Fruit fly (Drosophila melanogaster) whole organism, embryonic: Measurements from ENCODE around the gene CG7377.

Source experiments
- Abd-B ChIP-seq: fragments of 200-800 bp; sonication (Bioruptor generic); optimal IDR thresholded peaks from 2 replicates; lab custom pipeline; 2018; ENCODE audit warnings: missing biosample characterization, mild to moderate bottlenecking, missing genetic modification characterization, moderate library complexity
- Atf6 ChIP-seq: fragments of 200-800 bp; sonication (Bioruptor generic); IDR thresholded peaks from 2 replicates; pipeline ENCODE4 v1.3.6; 2022; ENCODE audit warnings: missing biosample characterization, missing genetic modification characterization
- Bteb2 ChIP-seq: fragments of 200-800 bp; sonication (Bioruptor generic); optimal IDR thresholded peaks from 2 replicates; lab custom pipeline; 2016; ENCODE audit warnings: missing biosample characterization, missing genetic modification characterization
- CG10209 ChIP-seq: fragments of 200-800 bp; sonication (Bioruptor generic); optimal IDR thresholded peaks from 3 replicates; lab custom pipeline; 2017; ENCODE audit warnings: missing biosample characterization, mild to moderate bottlenecking, missing genetic modification characterization, missing genetic modification reagents
- CG11504 ChIP-seq: fragments of 200-800 bp; sonication (Bioruptor generic); optimal IDR thresholded peaks from 3 replicates; lab custom pipeline; 2019; ENCODE audit warnings: missing biosample characterization, mild to moderate bottlenecking, missing genetic modification characterization, moderate library complexity
- CG11696 ChIP-seq: fragments of 200-800 bp; sonication (Bioruptor generic); IDR thresholded peaks from 2 replicates; pipeline ENCODE4 v1.3.6; 2022; ENCODE audit warnings: missing biosample characterization, missing genetic modification characterization
- CG12155 ChIP-seq: fragments of 200-800 bp; sonication (Bioruptor generic); optimal IDR thresholded peaks from 3 replicates; lab custom pipeline; 2016; ENCODE audit warnings: missing biosample characterization, missing genetic modification characterization
- CG12236 ChIP-seq: fragments of 200-800 bp; sonication (Bioruptor generic); optimal IDR thresholded peaks from 2 replicates; lab custom pipeline; 2016; ENCODE audit warnings: missing biosample characterization, missing genetic modification characterization
- CG12391 ChIP-seq: fragments of 200-800 bp; sonication (Bioruptor generic); optimal IDR thresholded peaks from 3 replicates; lab custom pipeline; 2018; ENCODE audit warnings: missing biosample characterization, mild to moderate bottlenecking, missing genetic modification characterization, moderate library complexity
- CG12659 ChIP-seq: fragments of 200-800 bp; sonication (Bioruptor generic); optimal IDR thresholded peaks from 3 replicates; lab custom pipeline; 2017; ENCODE audit warnings: mild to moderate bottlenecking, missing biosample characterization, missing genetic modification reagents, missing genetic modification characterization
- CG15269 ChIP-seq: fragments of 200-800 bp; sonication (Bioruptor generic); optimal IDR thresholded peaks from 2 replicates; lab custom pipeline; 2018; ENCODE audit warnings: missing biosample characterization, mild to moderate bottlenecking, missing genetic modification characterization, moderate library complexity
- CG17361 ChIP-seq: fragments of 200-800 bp; sonication (Bioruptor generic); IDR thresholded peaks from 3 replicates; pipeline ENCODE4 v1.3.6; 2022; ENCODE audit warnings: missing biosample characterization, missing genetic modification characterization
- CG17568 ChIP-seq: fragments of 200-800 bp; sonication (Bioruptor generic); optimal IDR thresholded peaks from 2 replicates; lab custom pipeline; 2018; ENCODE audit warnings: missing biosample characterization, mild to moderate bottlenecking, missing genetic modification characterization, moderate library complexity
- CG18011 ChIP-seq: fragments of 200-800 bp; sonication (Bioruptor generic); optimal IDR thresholded peaks from 2 replicates; lab custom pipeline; 2017; ENCODE audit warnings: missing biosample characterization, missing genetic modification characterization, mild to moderate bottlenecking, moderate library complexity, missing genotype
- CG2678 ChIP-seq: fragments of 200-800 bp; sonication (Bioruptor generic); optimal IDR thresholded peaks from 3 replicates; lab custom pipeline; 2019; ENCODE audit warnings: missing biosample characterization, mild to moderate bottlenecking, missing genetic modification characterization, moderate library complexity
- CG31441 ChIP-seq: fragments of 200-800 bp; sonication (Bioruptor generic); IDR thresholded peaks from 2 replicates; pipeline ENCODE4 v1.3.6; 2022; ENCODE audit warnings: missing biosample characterization, missing genetic modification characterization
- CG3838 ChIP-seq: fragments of 200-800 bp; sonication (Bioruptor generic); optimal IDR thresholded peaks from 3 replicates; lab custom pipeline; 2016; ENCODE audit warnings: missing biosample characterization, missing genetic modification characterization
- CG7556 ChIP-seq: fragments of 200-800 bp; sonication (Bioruptor generic); optimal IDR thresholded peaks from 2 replicates; lab custom pipeline; 2017; ENCODE audit warnings: missing biosample characterization, mild to moderate bottlenecking, missing genetic modification characterization
- CG7839 ChIP-seq: fragments of 200-800 bp; sonication (Bioruptor generic); optimal IDR thresholded peaks from 3 replicates; lab custom pipeline; 2018; ENCODE audit warnings: missing biosample characterization, mild to moderate bottlenecking, missing genetic modification characterization, moderate library complexity
- CG8290 ChIP-seq, 3 experiments: fragments of 200-800 bp; sonication (Bioruptor generic); optimal IDR thresholded peaks; 2 replicates each; lab custom pipeline; 2016 to 2019; ENCODE audit warnings: missing biosample characterization in 3 of 3, missing genetic modification characterization in 3 of 3, mild to moderate bottlenecking in 2 of 3, moderate library complexity in 1 of 3
- CG8359 ChIP-seq: fragments of 200-800 bp; sonication (Bioruptor generic); optimal IDR thresholded peaks from 2 replicates; lab custom pipeline; 2017; ENCODE audit warnings: missing biosample characterization, mild to moderate bottlenecking, missing genetic modification characterization, borderline replicate concordance
- CG8765 ChIP-seq: fragments of 200-800 bp; sonication (Bioruptor generic); IDR thresholded peaks from 2 replicates; pipeline ENCODE4 v1.3.6; 2022; ENCODE audit warnings: missing biosample characterization, missing genetic modification characterization
- CG8924 ChIP-seq: fragments of 200-800 bp; optimal IDR thresholded peaks from 3 replicates; lab custom pipeline; 2019; ENCODE audit warnings: missing biosample characterization, mild to moderate bottlenecking, missing genetic modification characterization, moderate library complexity
- CG9817 ChIP-seq: fragments of 200-800 bp; sonication (Bioruptor generic); optimal IDR thresholded peaks from 2 replicates; lab custom pipeline; 2018; ENCODE audit warnings: missing biosample characterization, mild to moderate bottlenecking, missing genetic modification characterization, moderate library complexity
- CTCF ChIP-seq: fragments of 200-800 bp; sonication (Bioruptor generic); optimal IDR thresholded peaks from 2 replicates; lab custom pipeline; 2017; ENCODE audit warnings: missing biosample characterization, mild to moderate bottlenecking, missing genetic modification characterization, moderate library complexity
- D19B ChIP-seq: fragments of 200-800 bp; sonication (Bioruptor generic); optimal IDR thresholded peaks from 2 replicates; lab custom pipeline; 2017; ENCODE audit warnings: missing biosample characterization, mild to moderate bottlenecking, missing genetic modification characterization
- Dad ChIP-seq: fragments of 200-800 bp; sonication (Bioruptor generic); optimal IDR thresholded peaks from 3 replicates; lab custom pipeline; 2016; ENCODE audit warnings: missing biosample characterization, missing genetic modification characterization
- Fer1 ChIP-seq: fragments of 200-800 bp; sonication (Bioruptor generic); optimal IDR thresholded peaks from 2 replicates; lab custom pipeline; 2017; ENCODE audit warnings: missing biosample characterization, mild to moderate bottlenecking, missing genetic modification characterization
- Hmr ChIP-seq: fragments of 200-800 bp; sonication (Bioruptor generic); optimal IDR thresholded peaks from 3 replicates; lab custom pipeline; 2017; ENCODE audit warnings: mild to moderate bottlenecking, missing biosample characterization, missing genetic modification reagents, missing genetic modification characterization
- Hmx ChIP-seq: fragments of 200-800 bp; sonication (Bioruptor generic); optimal IDR thresholded peaks from 2 replicates; lab custom pipeline; 2016; ENCODE audit warnings: missing biosample characterization, missing genetic modification characterization
- Meics ChIP-seq: fragments of 200-800 bp; sonication (Bioruptor generic); optimal IDR thresholded peaks from 2 replicates; lab custom pipeline; 2017; ENCODE audit warnings: missing biosample characterization, mild to moderate bottlenecking, missing genetic modification characterization
- Rfx ChIP-seq: fragments of 200-800 bp; sonication (Bioruptor generic); IDR thresholded peaks from 2 replicates; pipeline ENCODE4 v1.3.6; 2022; ENCODE audit warnings: missing biosample characterization, missing genetic modification characterization
- Sox100B ChIP-seq: fragments of 200-800 bp; sonication (Bioruptor generic); optimal IDR thresholded peaks from 3 replicates; lab custom pipeline; 2018; ENCODE audit warnings: missing biosample characterization, mild to moderate bottlenecking, missing genetic modification characterization
- Vsx1 ChIP-seq: fragments of 200-800 bp; sonication (Bioruptor generic); optimal IDR thresholded peaks from 2 replicates; lab custom pipeline; 2017; ENCODE audit warnings: missing biosample characterization, mild to moderate bottlenecking, missing genetic modification characterization, missing genetic modification reagents
- az2 ChIP-seq: fragments of 200-800 bp; sonication (Bioruptor generic); optimal IDR thresholded peaks from 3 replicates; lab custom pipeline; 2016; ENCODE audit warnings: missing biosample characterization, missing genetic modification characterization
- caup ChIP-seq: fragments of 200-800 bp; sonication (Bioruptor generic); optimal IDR thresholded peaks from 3 replicates; lab custom pipeline; 2017; ENCODE audit warnings: missing biosample characterization, mild to moderate bottlenecking, missing genetic modification characterization, moderate library complexity; ENCODE audit not compliant: severe bottlenecking
- corto ChIP-seq: fragments of 200-800 bp; sonication (Bioruptor generic); optimal IDR thresholded peaks from 2 replicates; lab custom pipeline; 2016; ENCODE audit warnings: missing biosample characterization, mild to moderate bottlenecking, missing genetic modification characterization, moderate library complexity
- crol ChIP-seq: fragments of 200-800 bp; sonication (Bioruptor generic); IDR thresholded peaks from 2 replicates; pipeline ENCODE4 v1.3.6; 2022; ENCODE audit warnings: missing biosample characterization, missing genetic modification characterization
- dmrt99B ChIP-seq: fragments of 200-800 bp; sonication (Bioruptor generic); optimal IDR thresholded peaks from 2 replicates; lab custom pipeline; 2018; ENCODE audit warnings: missing biosample characterization, mild to moderate bottlenecking, missing genetic modification characterization, moderate library complexity
- eve ChIP-seq, 2 experiments: fragments of >200 bp; optimal IDR thresholded peaks; 2 replicates each; lab custom pipeline; 2017; ENCODE audit warnings: missing biosample characterization in 2 of 2, missing genetic modification characterization in 2 of 2
- fd96Cb ChIP-seq: fragments of 200-800 bp; sonication (Bioruptor generic); optimal IDR thresholded peaks from 2 replicates; lab custom pipeline; 2018; ENCODE audit warnings: missing biosample characterization, mild to moderate bottlenecking, missing genetic modification characterization, moderate library complexity
- gem ChIP-seq: fragments of 200-800 bp; sonication (Bioruptor generic); optimal IDR thresholded peaks from 2 replicates; lab custom pipeline; 2019; ENCODE audit warnings: missing biosample characterization, mild to moderate bottlenecking, missing genetic modification characterization, moderate library complexity
- grau ChIP-seq: fragments of 200-800 bp; optimal IDR thresholded peaks from 3 replicates; lab custom pipeline; 2019; ENCODE audit warnings: missing biosample characterization, mild to moderate bottlenecking, missing genetic modification characterization, moderate library complexity
- ind ChIP-seq: fragments of 200-800 bp; sonication (Bioruptor generic); optimal IDR thresholded peaks from 3 replicates; lab custom pipeline; 2016; ENCODE audit warnings: missing biosample characterization, missing genetic modification characterization
- lilli ChIP-seq: fragments of 200-800 bp; sonication (Bioruptor generic); optimal IDR thresholded peaks from 3 replicates; lab custom pipeline; 2016; ENCODE audit warnings: missing biosample characterization, missing genetic modification characterization
- lola ChIP-seq, 3 experiments: fragments of >200 bp in 2 of 3; fragments of 200-800 bp in 1 of 3; sonication (Bioruptor generic) in 1 of 3; optimal IDR thresholded peaks; 2 replicates each; lab custom pipeline; 2017 to 2019; ENCODE audit warnings: missing biosample characterization in 3 of 3, missing genetic modification characterization in 3 of 3, mild to moderate bottlenecking in 1 of 3, moderate library complexity in 1 of 3
- p53 ChIP-seq: fragments of 200-800 bp; sonication (Bioruptor generic); optimal IDR thresholded peaks from 2 replicates; lab custom pipeline; 2016; ENCODE audit warnings: missing biosample characterization, missing genetic modification characterization
- sens ChIP-seq: fragments of 200-800 bp; sonication (Bioruptor generic); peaks from one replicate; lab custom pipeline; 2016; ENCODE audit warnings: missing biosample characterization, missing genetic modification characterization
- sisA ChIP-seq: fragments of 200-800 bp; sonication (Bioruptor generic); IDR thresholded peaks from 2 replicates; pipeline ENCODE4 v1.3.6; 2022; ENCODE audit warnings: missing biosample characterization, missing genetic modification characterization
- tio ChIP-seq: fragments of 200-800 bp; sonication (Bioruptor generic); optimal IDR thresholded peaks from 2 replicates; lab custom pipeline; 2017; ENCODE audit warnings: missing biosample characterization, missing genetic modification characterization, inconsistent platforms

Gene CG7377

DNA sequence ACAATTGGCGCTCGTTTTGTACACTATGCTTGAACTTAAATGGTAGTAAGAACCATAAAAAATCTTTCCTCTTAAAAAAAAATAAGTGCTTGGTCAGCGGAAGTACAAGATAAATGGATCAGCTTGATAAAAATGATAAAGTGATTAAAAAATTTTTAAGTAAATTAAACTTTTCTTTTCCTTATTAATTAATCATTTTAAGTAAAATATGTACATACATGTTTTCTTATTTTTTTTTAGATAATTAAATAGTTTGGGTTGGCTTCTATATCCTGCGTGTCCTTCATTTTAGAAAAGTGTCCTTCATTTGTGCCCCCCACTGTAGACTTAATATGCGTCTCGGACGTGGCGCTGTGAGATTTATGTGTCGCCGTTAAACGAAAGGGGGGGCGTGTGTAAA is 32.9 kb upstream of the CG7377 start (continued):
- TF ChIP-seq CG11696 (GFP tag; lab: Robert Waterston, UW): peak; percentile 71; the same call in 1 of the 2 replicates
- TF ChIP-seq CG3838: no peak
- TF ChIP-seq az2 (GFP tag; lab: Kevin White, UChicago): peak; percentile 29
- TF ChIP-seq CTCF (GFP tag; lab: Kevin White, UChicago): no peak
- TF ChIP-seq Atf6 (GFP tag; lab: Robert Waterston, UW): 0 out of 2 replicates have a peak, but pooled peaks have one; percentile 33
- TF ChIP-seq Hmr (GFP tag; lab: Kevin White, UChicago): peak; percentile 64
- TF ChIP-seq ind (GFP tag; lab: Kevin White, UChicago): peak; percentile 10
- TF ChIP-seq CG18011 (GFP tag; lab: Kevin White, UChicago): no peak
- peak; percentile 37 for TF ChIP-seq dmrt99B (tag; lab: Kevin White, UChicago)
- peak; percentile 8 for TF ChIP-seq CG15269 (tag; lab: Kevin White, UChicago)
- peak; percentile 22 for TF ChIP-seq Vsx1 (GFP tag; lab: Kevin White, UChicago)
- TF ChIP-seq CG8290 (GFP tag; optimal IDR thresholded peaks at IDR 0.05; lab: Kevin White, UChicago): no peak
- peak in 1 of 2 experiments; percentile 2 for TF ChIP-seq CG8290 (tag; optimal IDR thresholded peaks at IDR 0.05; lab: Kevin White, UChicago)
- no peak for TF ChIP-seq CG8924 (tag; lab: Kevin White, UChicago)
- TF ChIP-seq Abd-B: no peak
- TF ChIP-seq Dad: no peak
- no peak for TF ChIP-seq sens (GFP tag; lab: Kevin White, UChicago)
- TF ChIP-seq CG9817 (tag; lab: Kevin White, UChicago): peak; percentile 31
- no peak for TF ChIP-seq lola (GFP tag; optimal IDR thresholded peaks at IDR 0.05; lab: Kevin White, UChicago)
- TF ChIP-seq Bteb2 (GFP tag; lab: Kevin White, UChicago): no peak
- peak; percentile 26; the same call in 1 of the 3 replicates for TF ChIP-seq CG17361 (GFP tag; lab: Robert Waterston, UW)
- TF ChIP-seq D19B: peak; percentile 7
- TF ChIP-seq CG11504 (tag; lab: Kevin White, UChicago): peak; percentile 15
- TF ChIP-seq fd96Cb (tag; lab: Kevin White, UChicago): no peak
- no peak for TF ChIP-seq CG12236 (GFP tag; lab: Kevin White, UChicago)
- no peak for TF ChIP-seq Hmx (GFP tag; lab: Kevin White, UChicago)
- no peak for TF ChIP-seq crol
- TF ChIP-seq CG7556 (GFP tag; lab: Kevin White, UChicago): peak; percentile 75
- TF ChIP-seq corto (GFP tag; lab: Kevin White, UChicago): no peak
- TF ChIP-seq CG12659 (GFP tag; lab: Kevin White, UChicago): peak; percentile 25
- TF ChIP-seq tio (GFP tag; lab: Kevin White, UChicago): peak; percentile 34
- peak; percentile 65 for TF ChIP-seq CG2678 (tag; lab: Kevin White, UChicago)
- peak; percentile 15 for TF ChIP-seq Sox100B (GFP tag; lab: Kevin White, UChicago)
- TF ChIP-seq gem (tag; lab: Kevin White, UChicago): peak; percentile 67
- peak in 1 of 2 experiments; percentile 38 for TF ChIP-seq eve (GFP tag; optimal IDR thresholded peaks at IDR 0.05; lab: Kevin White, UChicago)
- TF ChIP-seq CG31441 (GFP tag; lab: Robert Waterston, UW): peak; percentile 31; the same call in 1 of the 2 replicates
- TF ChIP-seq CG17568 (GFP tag; lab: Kevin White, UChicago): no peak
- TF ChIP-seq Fer1 (GFP tag; lab: Kevin White, UChicago): peak; percentile 11
- TF ChIP-seq lilli (GFP tag; lab: Kevin White, UChicago): peak; percentile 24
- peak; percentile 21 for TF ChIP-seq CG12391 (tag; lab: Kevin White, UChicago)
- TF ChIP-seq p53 (GFP tag; lab: Kevin White, UChicago): no peak
- peak; percentile 23 for TF ChIP-seq CG12155 (GFP tag; lab: Kevin White, UChicago)
- peak; percentile 66 for TF ChIP-seq Meics (GFP tag; lab: Kevin White, UChicago)
- peak; percentile 38; the same call in 1 of the 2 replicates for TF ChIP-seq Rfx (GFP tag; lab: Robert Waterston, UW)
- TF ChIP-seq CG7839 (tag; lab: Kevin White, UChicago): peak; percentile 57
- peak; percentile 61 for TF ChIP-seq grau (tag; lab: Kevin White, UChicago)
- TF ChIP-seq CG8765 (GFP tag; lab: Robert Waterston, UW): no peak
- TF ChIP-seq CG10209 (GFP tag; lab: Kevin White, UChicago): peak; percentile 26
- TF ChIP-seq caup (GFP tag; lab: Kevin White, UChicago): peak; percentile 41
- no peak for TF ChIP-seq CG8359 (GFP tag; lab: Kevin White, UChicago)
- TF ChIP-seq sisA: no peak
